Fruit fly (Drosophila melanogaster) whole organism, embryonic: ENCODE results near the gene CG15249.

Source experiments
- Abd-B ChIP-seq: fragments of 200-800 bp; sonication (Bioruptor generic); optimal IDR thresholded peaks from 2 replicates; lab custom pipeline; 2018; ENCODE audit warnings: missing biosample characterization, mild to moderate bottlenecking, missing genetic modification characterization, moderate library complexity
- Asciz ChIP-seq: fragments of 200-800 bp; sonication (Bioruptor generic); optimal IDR thresholded peaks from 2 replicates; lab custom pipeline; 2017; ENCODE audit warnings: missing biosample characterization, mild to moderate bottlenecking, missing genetic modification characterization, missing genetic modification reagents
- Atf-2 ChIP-seq: fragments of 200-800 bp; sonication (Bioruptor generic); optimal IDR thresholded peaks from 2 replicates; lab custom pipeline; 2016; ENCODE audit warnings: missing biosample characterization, missing genetic modification characterization
- CG10267 ChIP-seq: fragments of 200-800 bp; sonication (Bioruptor generic); optimal IDR thresholded peaks from 2 replicates; lab custom pipeline; 2018; ENCODE audit warnings: missing biosample characterization, mild to moderate bottlenecking, missing genetic modification characterization, moderate library complexity
- CG10431 ChIP-seq: fragments of 200-800 bp; sonication (Bioruptor generic); optimal IDR thresholded peaks from 3 replicates; lab custom pipeline; 2018; ENCODE audit warnings: missing biosample characterization, mild to moderate bottlenecking, missing genetic modification characterization
- CG10959 ChIP-seq: fragments of 200-800 bp; sonication (Bioruptor generic); IDR thresholded peaks from 2 replicates; pipeline ENCODE4 v1.3.6; 2022; ENCODE audit warnings: missing biosample characterization, missing genetic modification characterization
- CG13894 ChIP-seq: fragments of 200-800 bp; sonication (Bioruptor generic); optimal IDR thresholded peaks from 3 replicates; lab custom pipeline; 2018; ENCODE audit warnings: missing biosample characterization, mild to moderate bottlenecking, missing genetic modification characterization, moderate library complexity
- CG18476 ChIP-seq: fragments of 200-800 bp; sonication (Bioruptor generic); optimal IDR thresholded peaks from 2 replicates; lab custom pipeline; 2016; ENCODE audit warnings: missing biosample characterization, mild to moderate bottlenecking, missing genetic modification characterization
- CG18619 ChIP-seq: fragments of 200-800 bp; sonication (Bioruptor generic); optimal IDR thresholded peaks from 3 replicates; lab custom pipeline; 2017; ENCODE audit warnings: missing biosample characterization, mild to moderate bottlenecking, missing genetic modification characterization
- CG2889 ChIP-seq: fragments of 200-800 bp; sonication (Bioruptor generic); IDR thresholded peaks from 3 replicates; pipeline ENCODE4 v1.3.6; 2022; ENCODE audit warnings: missing biosample characterization, missing genetic modification characterization
- CG31224 ChIP-seq: fragments of 200-800 bp; sonication (Bioruptor generic); IDR thresholded peaks from 2 replicates; pipeline ENCODE4 v1.3.6; 2022; ENCODE audit warnings: missing biosample characterization, missing genetic modification characterization
- CG4617 ChIP-seq: fragments of 200-800 bp; sonication (Bioruptor generic); optimal IDR thresholded peaks from 3 replicates; lab custom pipeline; 2016; ENCODE audit warnings: missing biosample characterization, missing genetic modification characterization, borderline replicate concordance
- CG4730 ChIP-seq: fragments of 200-800 bp; sonication (Bioruptor generic); IDR thresholded peaks from 2 replicates; pipeline ENCODE4 v1.3.6; 2022; ENCODE audit warnings: missing biosample characterization, missing genetic modification characterization
- CG6689 ChIP-seq: fragments of 200-800 bp; sonication (Bioruptor generic); IDR thresholded peaks from 2 replicates; pipeline ENCODE4 v1.3.6; 2022; ENCODE audit warnings: missing biosample characterization, missing genetic modification characterization
- CG8478 ChIP-seq: fragments of >200 bp; optimal IDR thresholded peaks from 2 replicates; lab custom pipeline; 2018
- CG8944 ChIP-seq: fragments of 200-800 bp; sonication (Bioruptor generic); optimal IDR thresholded peaks from 3 replicates; lab custom pipeline; 2016; ENCODE audit warnings: missing biosample characterization, missing genetic modification characterization
- Doc3 ChIP-seq: fragments of 200-800 bp; sonication (Bioruptor generic); IDR thresholded peaks from 3 replicates; pipeline ENCODE4 v1.3.6; 2022; ENCODE audit warnings: missing biosample characterization, missing genetic modification characterization; ENCODE audit not compliant: partially characterized antibody
- E2f1 ChIP-seq: fragments of 200-800 bp; sonication (Bioruptor generic); IDR thresholded peaks from 2 replicates; pipeline ENCODE4 v1.3.6; 2022; ENCODE audit warnings: missing biosample characterization, missing genetic modification characterization
- Ets65A ChIP-seq: fragments of 200-800 bp; sonication (Bioruptor generic); peaks from one replicate; lab custom pipeline; 2016; ENCODE audit warnings: missing biosample characterization, missing genetic modification characterization
- HmgZ ChIP-seq: fragments of 200-800 bp; sonication (Bioruptor generic); optimal IDR thresholded peaks from 2 replicates; lab custom pipeline; 2018; ENCODE audit warnings: missing biosample characterization, mild to moderate bottlenecking, missing genetic modification characterization
- Hr78 ChIP-seq, 2 experiments: fragments of 200-800 bp in 1 of 2; fragments of >200 bp in 1 of 2; sonication (Bioruptor generic) in 1 of 2; optimal IDR thresholded peaks; 2 replicates each; lab custom pipeline; 2017 to 2019; ENCODE audit warnings: missing biosample characterization in 2 of 2, missing genetic modification characterization in 2 of 2, mild to moderate bottlenecking in 1 of 2, moderate library complexity in 1 of 2
- Hsf ChIP-seq: fragments of 200-800 bp; sonication (Bioruptor generic); optimal IDR thresholded peaks from 3 replicates; lab custom pipeline; 2016; ENCODE audit warnings: missing biosample characterization, missing genetic modification characterization
- MTF-1 ChIP-seq: fragments of 200-800 bp; sonication (Bioruptor generic); optimal IDR thresholded peaks from 2 replicates; lab custom pipeline; 2018; ENCODE audit warnings: missing biosample characterization, mild to moderate bottlenecking, missing genetic modification characterization, borderline replicate concordance
- Mrtf ChIP-seq: fragments of 200-800 bp; sonication (Bioruptor generic); IDR thresholded peaks from 3 replicates; pipeline ENCODE4 v1.3.6; 2022; ENCODE audit warnings: missing biosample characterization, missing genetic modification characterization
- Oli ChIP-seq: fragments of 200-800 bp; sonication (Bioruptor generic); optimal IDR thresholded peaks from 2 replicates; lab custom pipeline; 2018; ENCODE audit warnings: missing biosample characterization, mild to moderate bottlenecking, missing genetic modification characterization, moderate library complexity
- Rfx ChIP-seq: fragments of 200-800 bp; sonication (Bioruptor generic); IDR thresholded peaks from 2 replicates; pipeline ENCODE4 v1.3.6; 2022; ENCODE audit warnings: missing biosample characterization, missing genetic modification characterization
- TFAM ChIP-seq: fragments of 200-800 bp; sonication (Bioruptor generic); optimal IDR thresholded peaks from 2 replicates; lab custom pipeline; 2017; ENCODE audit warnings: missing biosample characterization, missing genetic modification characterization, inconsistent platforms
- Taf1 ChIP-seq: fragments of 200-800 bp; sonication (Bioruptor generic); IDR thresholded peaks from 2 replicates; pipeline ENCODE4 v1.3.6; 2022; ENCODE audit warnings: missing biosample characterization, missing genetic modification characterization
- Trl ChIP-seq, 3 experiments: fragments of >200 bp in 2 of 3; fragments of 200-800 bp in 1 of 3; sonication (Bioruptor generic) in 1 of 3; optimal IDR thresholded peaks; 2 replicates in 1 of 3; 3 replicates in 2 of 3; lab custom pipeline; 2016 to 2017; ENCODE audit warnings: missing biosample characterization in 1 of 3, missing genetic modification characterization in 1 of 3
- br ChIP-seq: fragments of >200 bp; optimal IDR thresholded peaks from 2 replicates; lab custom pipeline; 2017
- cad ChIP-seq: fragments of >200 bp; optimal IDR thresholded peaks from 2 replicates; lab custom pipeline; 2017; ENCODE audit warnings: missing biosample characterization, missing genetic modification characterization
- caup ChIP-seq: fragments of 200-800 bp; sonication (Bioruptor generic); optimal IDR thresholded peaks from 3 replicates; lab custom pipeline; 2017; ENCODE audit warnings: missing biosample characterization, mild to moderate bottlenecking, missing genetic modification characterization, moderate library complexity; ENCODE audit not compliant: severe bottlenecking
- dan ChIP-seq: fragments of 200-800 bp; sonication (Bioruptor generic); IDR thresholded peaks from 2 replicates; pipeline ENCODE4 v1.3.6; 2022; ENCODE audit warnings: missing biosample characterization, missing genetic modification characterization
- dimm ChIP-seq: fragments of 200-800 bp; sonication (Bioruptor generic); IDR thresholded peaks from 2 replicates; pipeline ENCODE4 v1.3.6; 2022; ENCODE audit warnings: missing biosample characterization, missing genetic modification characterization
- en ChIP-seq: fragments of 200-800 bp; sonication (Bioruptor generic); optimal IDR thresholded peaks from 2 replicates; lab custom pipeline; 2016; ENCODE audit warnings: missing biosample characterization, missing genetic modification characterization
- eve ChIP-seq, 2 experiments: fragments of >200 bp; optimal IDR thresholded peaks; 2 replicates each; lab custom pipeline; 2017; ENCODE audit warnings: missing biosample characterization in 2 of 2, missing genetic modification characterization in 2 of 2
- gce ChIP-seq: fragments of 200-800 bp; sonication (Bioruptor generic); IDR thresholded peaks from 3 replicates; pipeline ENCODE4 v1.3.6; 2022; ENCODE audit warnings: missing biosample characterization, missing genetic modification characterization
- gsb-n ChIP-seq: fragments of 200-800 bp; sonication (Bioruptor generic); optimal IDR thresholded peaks from 3 replicates; lab custom pipeline; 2018; ENCODE audit warnings: missing biosample characterization, mild to moderate bottlenecking, missing genetic modification characterization
- hkb ChIP-seq, 2 experiments: fragments of 200-800 bp in 1 of 2; fragments of >200 bp in 1 of 2; sonication (Bioruptor generic) in 1 of 2; IDR thresholded peaks in 1 of 2; optimal IDR thresholded peaks in 1 of 2; 2 replicates each; pipeline versions ENCODE4 v1.3.6 to Lab custom; 2017 to 2022; ENCODE audit warnings: missing biosample characterization in 1 of 2, missing genetic modification characterization in 1 of 2
- insv ChIP-seq, 2 experiments: fragments of 200-800 bp; sonication (Bioruptor generic); optimal IDR thresholded peaks; 3 replicates each; lab custom pipeline; 2016 to 2018; ENCODE audit warnings: missing biosample characterization in 2 of 2, missing genetic modification characterization in 2 of 2
- inv ChIP-seq: fragments of 200-800 bp; sonication (Bioruptor generic); IDR thresholded peaks from 2 replicates; pipeline ENCODE4 v1.3.6; 2022; ENCODE audit warnings: missing biosample characterization, missing genetic modification characterization; ENCODE audit not compliant: partially characterized antibody
- kay ChIP-seq: fragments of 200-800 bp; sonication (Bioruptor generic); optimal IDR thresholded peaks from 2 replicates; lab custom pipeline; 2016; ENCODE audit warnings: missing biosample characterization, missing genetic modification characterization
- mld ChIP-seq: fragments of 200-800 bp; sonication (Bioruptor generic); IDR thresholded peaks from 3 replicates; pipeline ENCODE4 v1.3.6; 2022; ENCODE audit warnings: missing biosample characterization, missing genetic modification characterization; ENCODE audit not compliant: partially characterized antibody
- nau ChIP-seq: fragments of 200-800 bp; sonication (Bioruptor generic); optimal IDR thresholded peaks from 3 replicates; lab custom pipeline; 2017; ENCODE audit warnings: missing biosample characterization, mild to moderate bottlenecking, missing genetic modification characterization, missing genetic modification reagents
- scrt ChIP-seq: fragments of 200-800 bp; sonication (Bioruptor generic); optimal IDR thresholded peaks from 2 replicates; lab custom pipeline; 2018; ENCODE audit warnings: missing biosample characterization, mild to moderate bottlenecking, missing genetic modification characterization, moderate library complexity
- shn ChIP-seq: fragments of 200-800 bp; sonication (Bioruptor generic); optimal IDR thresholded peaks from 3 replicates; lab custom pipeline; 2016; ENCODE audit warnings: missing biosample characterization, missing genetic modification characterization
- sima ChIP-seq: fragments of 200-800 bp; sonication (Bioruptor generic); optimal IDR thresholded peaks from 2 replicates; lab custom pipeline; 2016; ENCODE audit warnings: missing biosample characterization, missing genetic modification characterization
- sna ChIP-seq: fragments of 200-800 bp; sonication (Bioruptor generic); IDR thresholded peaks from 2 replicates; pipeline ENCODE4 v1.3.6; 2022; ENCODE audit warnings: missing biosample characterization, missing genetic modification characterization; ENCODE audit not compliant: partially characterized antibody
- toy ChIP-seq: fragments of 200-800 bp; sonication (Bioruptor generic); IDR thresholded peaks from 2 replicates; pipeline ENCODE4 v1.3.6; 2022; ENCODE audit warnings: missing biosample characterization, missing genetic modification characterization
- wdn ChIP-seq: fragments of 200-800 bp; sonication (Bioruptor generic); IDR thresholded peaks from 2 replicates; pipeline ENCODE4 v1.3.6; 2022; ENCODE audit warnings: missing biosample characterization, missing genetic modification characterization
- zen ChIP-seq: fragments of 200-800 bp; sonication (Bioruptor generic); optimal IDR thresholded peaks from 3 replicates; lab custom pipeline; 2018; ENCODE audit warnings: missing biosample characterization, mild to moderate bottlenecking, missing genetic modification characterization, moderate library complexity

The CG15249 gene

dm6 chrX:9911751-9912150, 12.4 kb upstream of the CG15249 start (continued):
- TF ChIP-seq dimm (GFP tag; lab: Robert Waterston, UW) = no peak
- TF ChIP-seq sima (GFP tag; lab: Kevin White, UChicago) = no peak
- no peak for TF ChIP-seq Doc3 (GFP tag; lab: Robert Waterston, UW)
- TF ChIP-seq insv (GFP tag; optimal IDR thresholded peaks at IDR 0.05; lab: Kevin White, UChicago) = no peak
- no peak for TF ChIP-seq Atf-2 (GFP tag; lab: Kevin White, UChicago)
- TF ChIP-seq Asciz (GFP tag; lab: Kevin White, UChicago) = no peak
- TF ChIP-seq en (GFP tag; lab: Kevin White, UChicago) = no peak
- no peak for TF ChIP-seq CG18476 (GFP tag; lab: Kevin White, UChicago)
- TF ChIP-seq br (lab: Kevin White, UChicago) = no peak
- TF ChIP-seq Rfx = no peak
- TF ChIP-seq gsb-n = no peak
- TF ChIP-seq inv (GFP tag; lab: Robert Waterston, UW) = no peak
- no peak for TF ChIP-seq sna (GFP tag; lab: Robert Waterston, UW)
- no peak for TF ChIP-seq cad (GFP tag; lab: Kevin White, UChicago)
- TF ChIP-seq Mrtf (GFP tag; lab: Robert Waterston, UW) = no peak
- peak in 1 of 2 experiments; percentile 64 for TF ChIP-seq Hr78 (GFP tag; optimal IDR thresholded peaks at IDR 0.05; lab: Kevin White, UChicago)
- TF ChIP-seq Oli (tag; lab: Kevin White, UChicago) = peak; percentile 21
- TF ChIP-seq CG8944 = no peak
- no peak for TF ChIP-seq toy (GFP tag; lab: Robert Waterston, UW)
- TF ChIP-seq hkb (optimal IDR thresholded peaks at IDR 0.05; lab: Kevin White, UChicago) = no peak
- peak; percentile 37; the same call in 1 of the 2 replicates for TF ChIP-seq hkb (GFP tag; IDR thresholded peaks at IDR 0.05; lab: Robert Waterston, UW)
- TF ChIP-seq HmgZ (tag; lab: Kevin White, UChicago) = no peak
- TF ChIP-seq CG6689 (GFP tag; lab: Robert Waterston, UW) = peak; percentile 45; the same call in 1 of the 2 replicates
- TF ChIP-seq zen (tag; lab: Kevin White, UChicago) = no peak
- TF ChIP-seq wdn (GFP tag; lab: Robert Waterston, UW) = no peak
- TF ChIP-seq kay (GFP tag; lab: Kevin White, UChicago) = no peak
- TF ChIP-seq CG18619 (GFP tag; lab: Kevin White, UChicago) = no peak
- TF ChIP-seq E2f1 (GFP tag; lab: Robert Waterston, UW) = no peak
- TF ChIP-seq dan (GFP tag; lab: Robert Waterston, UW) = no peak
- no peak for TF ChIP-seq caup (GFP tag; lab: Kevin White, UChicago)
- no peak for TF ChIP-seq mld (GFP tag; lab: Robert Waterston, UW)
- TF ChIP-seq CG13894 (tag; lab: Kevin White, UChicago) = no peak
- TF ChIP-seq TFAM = no peak
- peak; percentile 8 for TF ChIP-seq CG10267
- no peak for TF ChIP-seq Hsf (GFP tag; lab: Kevin White, UChicago)
- no peak for TF ChIP-seq CG4617 (GFP tag; lab: Kevin White, UChicago)
- TF ChIP-seq CG2889 (GFP tag; lab: Robert Waterston, UW) = no peak
- no peak for TF ChIP-seq CG31224 (GFP tag; lab: Robert Waterston, UW)
- TF ChIP-seq eve (GFP tag; optimal IDR thresholded peaks at IDR 0.05; lab: Kevin White, UChicago) = no peak
- no peak for TF ChIP-seq CG8478 (lab: Kevin White, UChicago)
- no peak for TF ChIP-seq shn
- no peak for TF ChIP-seq gce (GFP tag; lab: Robert Waterston, UW)
- TF ChIP-seq nau (GFP tag; lab: Kevin White, UChicago) = no peak
- no peak for TF ChIP-seq CG10959 (GFP tag; lab: Robert Waterston, UW)
- no peak for TF ChIP-seq MTF-1 (GFP tag; lab: Kevin White, UChicago)
- no peak for TF ChIP-seq Taf1 (GFP tag; lab: Robert Waterston, UW)
- no peak for TF ChIP-seq CG10431
- TF ChIP-seq Trl (optimal IDR thresholded peaks at IDR 0.05; lab: Kevin White, UChicago) = no peak
- TF ChIP-seq Trl (GFP tag; optimal IDR thresholded peaks at IDR 0.05; lab: Kevin White, UChicago) = no peak
- peak; percentile 53 for TF ChIP-seq Ets65A (GFP tag; lab: Kevin White, UChicago)
- no peak for TF ChIP-seq CG4730 (GFP tag; lab: Robert Waterston, UW)
- TF ChIP-seq Abd-B = peak; percentile 49
- no peak for TF ChIP-seq scrt
